Fruit fly (Drosophila melanogaster): ENCODE results near the gene CG34355.

Gene CG34355

DNA sequence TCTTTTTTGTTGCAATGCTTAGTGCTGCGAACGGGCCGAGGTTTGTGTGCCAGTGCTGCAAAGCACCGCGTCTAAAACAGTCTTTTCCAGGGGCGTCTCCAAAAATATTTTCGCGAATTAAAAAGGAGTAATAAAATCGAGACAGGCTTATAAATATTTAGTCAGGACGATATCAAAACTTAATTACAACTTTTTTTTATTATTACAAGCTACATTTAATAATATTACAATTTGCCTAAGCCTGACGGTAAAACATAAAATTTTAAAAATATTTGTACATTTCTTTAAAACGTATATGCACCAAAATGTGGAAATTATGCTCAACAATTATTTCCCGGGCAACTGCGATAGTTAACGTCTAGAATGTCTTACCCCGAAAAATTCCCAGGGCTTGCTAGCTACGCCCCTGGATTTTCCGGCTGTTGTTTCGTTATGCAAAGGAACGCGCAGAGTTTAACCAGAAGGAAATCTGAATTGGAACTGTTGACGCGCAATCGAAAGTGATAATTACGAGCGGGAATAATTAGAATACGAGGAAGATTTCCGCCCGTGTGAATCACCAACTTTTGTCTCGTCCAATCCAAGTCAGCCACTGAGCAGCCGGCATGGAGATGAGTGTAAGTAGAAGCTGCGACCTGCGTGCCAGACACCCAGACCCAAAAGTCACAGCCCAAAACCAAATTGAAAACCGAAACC, 45.6 kb upstream of the CG34355 start, which contains the start of the genes PTPMT1 and Hrd3 (continued):
- TF ChIP-seq insv (GFP tag; optimal IDR thresholded peaks at IDR 0.05) (peak; percentile 76 to 85), exex (tag; optimal IDR thresholded peaks at IDR 0.05) (peak; percentile 90), sens (GFP tag) (peak; percentile 100), CG2712 (tag; optimal IDR thresholded peaks at IDR 0.05) (peak; percentile 99), trem (tag; optimal IDR thresholded peaks at IDR 0.05) (peak; percentile 95), CG16863 (GFP tag; optimal IDR thresholded peaks at IDR 0.05) (peak; percentile 97), CG6791 (GFP tag; IDR thresholded peaks at IDR 0.05; ENCODE audit: partially characterized antibody) (no peak), emc (GFP tag; optimal IDR thresholded peaks at IDR 0.05) (peak; percentile 95), Antp (GFP tag; optimal IDR thresholded peaks at IDR 0.05) (peak; percentile 96), dan (GFP tag; IDR thresholded peaks at IDR 0.05) (peak; percentile 89), gt (GFP tag; IDR thresholded peaks at IDR 0.05) (peak; percentile 92), CG13123 (GFP tag; optimal IDR thresholded peaks at IDR 0.05) (peak; percentile 96), CG1233 (GFP tag; optimal IDR thresholded peaks at IDR 0.05) (peak; percentile 99), Nf-YB (GFP tag; optimal IDR thresholded peaks at IDR 0.05) (peak; percentile 89), zen (tag; optimal IDR thresholded peaks at IDR 0.05) (peak; percentile 98), al (GFP tag; IDR thresholded peaks at IDR 0.05) (peak; percentile 94), CG6175 (GFP tag; IDR thresholded peaks at IDR 0.05) (peak; percentile 87), CG1832 (GFP tag; optimal IDR thresholded peaks at IDR 0.05) (no peak), CG2678 (tag; optimal IDR thresholded peaks at IDR 0.05) (peak; percentile 99), CG1647 (GFP tag; optimal IDR thresholded peaks at IDR 0.05) (peak; percentile 98), crc (GFP tag; optimal IDR thresholded peaks at IDR 0.05) (peak; percentile 93), sima (GFP tag; optimal IDR thresholded peaks at IDR 0.05) (peak; percentile 91), Stat92E (GFP tag; optimal IDR thresholded peaks at IDR 0.05) (peak in 1 of 3 experiments; percentile 96), CG13296 (GFP tag; optimal IDR thresholded peaks at IDR 0.05) (peak; percentile 99), CG7928 (GFP tag; optimal IDR thresholded peaks at IDR 0.05) (peak; percentile 82), Dref (GFP tag; IDR thresholded peaks at IDR 0.05) (peak; percentile 46; the same call in 1 of the 2 replicates), CG7839 (tag; optimal IDR thresholded peaks at IDR 0.05) (peak; percentile 99), E2f2 (GFP tag; IDR thresholded peaks at IDR 0.05) (peak; percentile 79), CG11398 (GFP tag; optimal IDR thresholded peaks at IDR 0.05) (peak; percentile 93), Dip3 (GFP tag; optimal IDR thresholded peaks at IDR 0.05) (peak; percentile 99), tup (GFP tag; optimal IDR thresholded peaks at IDR 0.05) (peak; percentile 95), hth (optimal IDR thresholded peaks at IDR 0.05) (no peak), CG1792 (GFP tag; optimal IDR thresholded peaks at IDR 0.05) (peak; percentile 94), CG7786 (GFP tag; optimal IDR thresholded peaks at IDR 0.05) (peak; percentile 97), ewg (GFP tag; optimal IDR thresholded peaks at IDR 0.05) (peak; percentile 96), jigr1 (GFP tag; IDR thresholded peaks at IDR 0.05) (peak; percentile 91), Hey (tag; optimal IDR thresholded peaks at IDR 0.05) (peak; percentile 90), CG7372 (GFP tag; IDR thresholded peaks at IDR 0.05) (peak; percentile 95), zfh1 (GFP tag; IDR thresholded peaks at IDR 0.05) (peak; percentile 96), ttk (GFP tag; IDR thresholded peaks at IDR 0.05) (peak; percentile 94), CG3838 (GFP tag; optimal IDR thresholded peaks at IDR 0.05) (peak; percentile 97), CG18011 (GFP tag; optimal IDR thresholded peaks at IDR 0.05) (peak; percentile 92), tna (GFP tag; IDR thresholded peaks at IDR 0.05; ENCODE audit: partially characterized antibody) (no peak), CG9727 (GFP tag; optimal IDR thresholded peaks at IDR 0.05) (peak; percentile 100), CG15073 (GFP tag; optimal IDR thresholded peaks at IDR 0.05) (peak; percentile 89), gsb-n (tag; optimal IDR thresholded peaks at IDR 0.05) (peak; percentile 97), bsh (GFP tag; optimal IDR thresholded peaks at IDR 0.05) (peak; percentile 97 to 98), Trl (optimal IDR thresholded peaks at IDR 0.05) (no peak), Trl (GFP tag; optimal IDR thresholded peaks at IDR 0.05) (peak; percentile 97), nmo (GFP tag; optimal IDR thresholded peaks at IDR 0.05) (peak; percentile 100)

Measured in whole organism, embryonic.